Worm (Caenorhabditis elegans) whole organism, L4 larva: ENCODE data around the gene F14D7.8.

Experiments used
- D1046.2 ChIP-seq: fragments of 200-800 bp; sonication (Bioruptor generic); IDR thresholded peaks from 2 replicates; pipeline ENCODE4 v1.3.6; 2022; ENCODE audit warnings: missing genetic modification characterization, missing compliant biosample characterization
- T20F7.1 ChIP-seq: fragments of 200-800 bp; sonication (Bioruptor generic); optimal IDR thresholded peaks from 2 replicates; lab custom pipeline; 2018; ENCODE audit warnings: mild to moderate bottlenecking, missing genetic modification characterization, missing compliant biosample characterization
- Y5F2A.4 ChIP-seq: fragments of 200-800 bp; sonication (Bioruptor generic); optimal IDR thresholded peaks from 2 replicates; lab custom pipeline; 2018; ENCODE audit warnings: mild to moderate bottlenecking, missing genetic modification characterization, missing compliant biosample characterization
- Y75B8A.6 ChIP-seq: fragments of 200-800 bp; sonication (Bioruptor generic); IDR thresholded peaks from 2 replicates; pipeline ENCODE4 v1.3.6; 2022; ENCODE audit warnings: missing genetic modification reagents, missing genetic modification characterization, missing compliant biosample characterization
- ZK337.2 ChIP-seq: fragments of 200-800 bp; sonication (Bioruptor generic); IDR thresholded peaks from 2 replicates; pipeline ENCODE4 v1.3.6; 2022; ENCODE audit warnings: missing genetic modification reagents, missing genetic modification characterization, missing compliant biosample characterization
- ZK546.5 ChIP-seq, 2 experiments: sonication (generic microtip); optimal IDR thresholded peaks; 2 replicates each; lab custom pipeline; 2017; ENCODE audit warnings: missing biosample characterization in 2 of 2, missing genetic modification characterization in 2 of 2
- aha-1 ChIP-seq: fragments of 150-350 bp; peaks from one replicate; lab custom pipeline; 2014; ENCODE audit warnings: missing biosample characterization, missing genetic modification characterization
- ama-1 ChIP-seq: fragments of 150-350 bp; optimal IDR thresholded peaks from 2 replicates; lab custom pipeline; 2014; ENCODE audit warnings: inconsistent platforms, mixed read lengths
- arid-1 ChIP-seq: fragments of 200-800 bp; sonication (Bioruptor generic); conservative IDR thresholded peaks from 2 replicates; pipeline ENCODE4 v1.3.6; 2022; ENCODE audit warnings: missing genetic modification reagents, missing genetic modification characterization, missing compliant biosample characterization
- attf-4 ChIP-seq: sonication (generic microtip); optimal IDR thresholded peaks from 3 replicates; lab custom pipeline; 2017; ENCODE audit warnings: missing biosample characterization, missing genetic modification characterization
- ceh-82 ChIP-seq: sonication (generic microtip); optimal IDR thresholded peaks from 2 replicates; lab custom pipeline; 2017; ENCODE audit warnings: missing biosample characterization, missing genetic modification characterization
- cey-2 ChIP-seq: sonication (generic microtip); optimal IDR thresholded peaks from 3 replicates; lab custom pipeline; 2017; ENCODE audit warnings: missing genetic modification characterization, mild to moderate bottlenecking, missing compliant biosample characterization, antibody characterized with exemption, borderline replicate concordance; ENCODE audit not compliant: insufficient read depth
- duxl-1 ChIP-seq: sonication (generic microtip); optimal IDR thresholded peaks from 2 replicates; lab custom pipeline; 2016; ENCODE audit warnings: mild to moderate bottlenecking, missing genetic modification characterization, moderate library complexity, missing compliant biosample characterization; ENCODE audit not compliant: poor library complexity
- egl-27 ChIP-seq: sonication (generic microtip); optimal IDR thresholded peaks from 3 replicates; lab custom pipeline; 2017; ENCODE audit warnings: missing biosample characterization, missing genetic modification reagents, missing genetic modification characterization
- egl-43 ChIP-seq: fragments of 200-800 bp; sonication (Bioruptor generic); IDR thresholded peaks from 2 replicates; pipeline ENCODE4 v1.3.6; 2022; ENCODE audit warnings: missing genetic modification reagents, missing genetic modification characterization, missing compliant biosample characterization
- hlh-11 ChIP-seq: fragments of 200-800 bp; sonication (Bioruptor generic); optimal IDR thresholded peaks from 2 replicates; lab custom pipeline; 2018; ENCODE audit warnings: mild to moderate bottlenecking, missing genetic modification characterization, missing compliant biosample characterization
- hlh-30 ChIP-seq: sonication (generic microtip); optimal IDR thresholded peaks from 2 replicates; lab custom pipeline; 2017; ENCODE audit warnings: antibody characterized with exemption, mild to moderate bottlenecking, missing genetic modification characterization, missing compliant biosample characterization; ENCODE audit not compliant: insufficient read depth
- hmg-1.1 ChIP-seq: fragments of 200-800 bp; sonication (Bioruptor generic); IDR thresholded peaks from 2 replicates; pipeline ENCODE4 v1.3.6; 2022; ENCODE audit warnings: missing genetic modification reagents, missing genetic modification characterization, missing compliant biosample characterization
- lin-38 ChIP-seq: fragments of 200-800 bp; sonication (Bioruptor generic); IDR thresholded peaks from 2 replicates; pipeline ENCODE4 v1.3.6; 2022; ENCODE audit warnings: missing genetic modification reagents, missing genetic modification characterization, missing compliant biosample characterization
- lir-3 ChIP-seq: sonication (generic microtip); optimal IDR thresholded peaks from 2 replicates; lab custom pipeline; 2016; ENCODE audit warnings: mild to moderate bottlenecking, missing genetic modification characterization, missing compliant biosample characterization
- mep-1 ChIP-seq: fragments of 150-350 bp; sonication (generic microtip); optimal IDR thresholded peaks from 3 replicates; lab custom pipeline; 2014; ENCODE audit warnings: missing biosample characterization, missing genetic modification characterization
- mxl-3 ChIP-seq: fragments of 200-800 bp; sonication (Bioruptor generic); optimal IDR thresholded peaks from 2 replicates; lab custom pipeline; 2018; ENCODE audit warnings: mild to moderate bottlenecking, missing genetic modification characterization, missing compliant biosample characterization
- nhr-11 ChIP-seq: fragments of 150-350 bp; optimal IDR thresholded peaks from 2 replicates; lab custom pipeline; 2014; ENCODE audit warnings: missing biosample characterization, missing genetic modification characterization
- nhr-237 ChIP-seq: sonication (generic microtip); optimal IDR thresholded peaks from 2 replicates; lab custom pipeline; 2017; ENCODE audit warnings: missing biosample characterization, missing genetic modification characterization
- nhr-25 ChIP-seq: sonication (generic microtip); optimal IDR thresholded peaks from 2 replicates; lab custom pipeline; 2017; ENCODE audit warnings: missing genetic modification characterization, mild to moderate bottlenecking, missing compliant biosample characterization, antibody characterized with exemption, moderate library complexity, borderline replicate concordance; ENCODE audit not compliant: insufficient read depth
- nhr-42 ChIP-seq: fragments of 200-800 bp; sonication (Bioruptor generic); IDR thresholded peaks from 2 replicates; pipeline ENCODE4 v1.3.6; 2022; ENCODE audit warnings: missing genetic modification characterization, missing compliant biosample characterization
- nhr-6 ChIP-seq: fragments of 150-350 bp; optimal IDR thresholded peaks from 2 replicates; lab custom pipeline; 2014; ENCODE audit warnings: missing biosample characterization, missing genetic modification characterization
- pha-4 ChIP-seq, 2 experiments: fragments of 150-350 bp in 1 of 2; fragments of 200-800 bp in 1 of 2; sonication (Bioruptor generic) in 1 of 2; IDR thresholded peaks in 1 of 2; optimal IDR thresholded peaks in 1 of 2; 2 replicates each; pipeline versions ENCODE4 v1.3.6 to Lab custom; 2014 to 2022; ENCODE audit warnings: missing genetic modification characterization in 2 of 2, missing genetic modification reagents in 2 of 2, missing biosample characterization in 1 of 2, missing compliant biosample characterization in 1 of 2
- php-3 ChIP-seq: fragments of 200-800 bp; sonication (Bioruptor generic); IDR thresholded peaks from 2 replicates; pipeline ENCODE4 v1.3.6; 2022; ENCODE audit warnings: missing genetic modification reagents, missing genetic modification characterization, missing compliant biosample characterization
- rbr-2 ChIP-seq: sonication (generic microtip); optimal IDR thresholded peaks from 2 replicates; lab custom pipeline; 2016; ENCODE audit warnings: missing genotype, missing genetic modification characterization, missing compliant biosample characterization
- sdz-12 ChIP-seq: fragments of 200-800 bp; sonication (Bioruptor generic); optimal IDR thresholded peaks from 2 replicates; lab custom pipeline; 2018; ENCODE audit warnings: mild to moderate bottlenecking, missing genetic modification characterization, missing compliant biosample characterization
- spr-1 ChIP-seq: sonication (generic microtip); optimal IDR thresholded peaks from 2 replicates; lab custom pipeline; 2016; ENCODE audit warnings: mild to moderate bottlenecking, missing genetic modification characterization, missing compliant biosample characterization
- tra-1 ChIP-seq: fragments of 200-800 bp; sonication (Bioruptor generic); IDR thresholded peaks from 2 replicates; pipeline ENCODE4 v1.3.6; 2022; ENCODE audit warnings: missing genetic modification reagents, missing genetic modification characterization, missing compliant biosample characterization
- unc-130 ChIP-seq: sonication (generic microtip); optimal IDR thresholded peaks from 2 replicates; lab custom pipeline; 2016; ENCODE audit warnings: missing genetic modification reagents, missing genetic modification characterization, missing compliant biosample characterization
- unc-39 ChIP-seq: sonication (generic microtip); optimal IDR thresholded peaks from 2 replicates; lab custom pipeline; 2017; ENCODE audit warnings: missing biosample characterization, missing genetic modification characterization
- unc-62 ChIP-seq, 3 experiments: fragments of 150-350 bp in 1 of 3; sonication (generic microtip); optimal IDR thresholded peaks in 2 of 3; peaks in 1 of 3; 1 replicate in 1 of 3; 2 replicates in 2 of 3; lab custom pipeline; 2014 to 2017; ENCODE audit warnings: missing biosample characterization in 3 of 3, missing genetic modification characterization in 3 of 3, missing genetic modification reagents in 3 of 3, missing genotype in 1 of 3
- vab-7 ChIP-seq: fragments of 200-800 bp; sonication (Bioruptor generic); IDR thresholded peaks from 2 replicates; pipeline ENCODE4 v1.3.6; 2022; ENCODE audit warnings: missing genetic modification reagents, missing genetic modification characterization, missing compliant biosample characterization
- zfp-3 ChIP-seq: fragments of 200-800 bp; sonication (Bioruptor generic); conservative IDR thresholded peaks from 2 replicates; pipeline ENCODE4 v1.3.6; 2022; ENCODE audit warnings: missing genetic modification reagents, missing genetic modification characterization, missing compliant biosample characterization
- zip-11 ChIP-seq: fragments of 200-800 bp; sonication (Bioruptor generic); IDR thresholded peaks from 2 replicates; pipeline ENCODE4 v1.3.6; 2022; ENCODE audit warnings: missing genetic modification characterization, missing compliant biosample characterization
- zip-2 ChIP-seq: fragments of 150-350 bp; optimal IDR thresholded peaks from 2 replicates; lab custom pipeline; 2014; ENCODE audit warnings: missing biosample characterization, missing genetic modification characterization

The F14D7.8 gene

DNA sequence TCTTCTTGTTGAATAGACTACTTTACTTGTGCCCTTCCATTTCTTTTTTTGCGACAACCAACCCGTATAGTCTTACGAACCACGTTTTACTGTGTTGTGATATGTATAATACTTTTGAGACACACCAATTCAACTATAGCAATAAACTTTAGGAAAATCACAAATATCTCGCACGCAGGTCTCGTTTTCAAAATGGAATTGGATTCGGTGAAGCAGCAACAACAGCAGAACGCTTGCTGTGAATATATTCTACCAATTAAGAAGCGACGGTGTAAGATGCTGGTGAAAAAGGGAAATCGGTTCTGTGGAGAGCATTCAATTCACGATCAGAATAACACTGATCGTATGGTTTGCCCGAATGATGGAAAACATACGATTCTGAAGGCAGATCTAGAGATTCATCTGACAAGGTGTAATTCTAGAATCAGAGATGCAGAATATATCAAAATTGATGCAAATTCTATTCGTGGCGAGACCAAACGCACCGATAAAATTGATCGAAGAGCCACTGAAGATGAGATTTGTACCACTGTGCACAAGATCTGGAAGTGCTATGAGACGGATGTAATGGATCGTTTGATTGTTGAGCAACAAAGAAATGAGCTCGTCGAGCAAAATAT is 41.8 kb upstream of the F14D7.8 start, which contains the start of gene Y49A3A.3 (continued):
- TF ChIP-seq rbr-2 (no peak), T20F7.1 (GFP tag; lab: Kevin White, UChicago) (peak; percentile 60), Y5F2A.4 (GFP tag; lab: Kevin White, UChicago) (peak; percentile 62), pha-4 (GFP tag; IDR thresholded peaks at IDR 0.05; lab: Robert Waterston, UW) (peak; percentile 67), pha-4 (tag; optimal IDR thresholded peaks at IDR 0.05; lab: Kevin White, UChicago) (no peak), Y75B8A.6 (GFP tag; lab: Robert Waterston, UW) (no peak), sdz-12 (GFP tag; lab: Kevin White, UChicago) (peak; percentile 85), nhr-237 (tag; lab: Kevin White, UChicago) (peak; percentile 58), spr-1 (tag; lab: Kevin White, UChicago) (peak; percentile 65), zip-2 (tag; lab: Kevin White, UChicago) (no peak), nhr-6 (tag; lab: Kevin White, UChicago) (peak; percentile 56), php-3 (GFP tag; lab: Robert Waterston, UW) (no peak; the same call in 1 of the 2 replicates), D1046.2 (GFP tag; lab: Robert Waterston, UW) (0 out of 2 replicates have a peak, but pooled peaks have one; percentile 7), attf-4 (no peak), unc-62 (GFP tag; optimal IDR thresholded peaks at IDR 0.05 in 1 of 2; lab: Kevin White, UChicago) (peak in 1 of 2 experiments; percentile 94), unc-62 (tag; optimal IDR thresholded peaks at IDR 0.05; lab: Kevin White, UChicago) (no peak), lir-3 (tag; lab: Kevin White, UChicago) (no peak), ZK337.2 (GFP tag; lab: Robert Waterston, UW) (no peak), arid-1 (peak; percentile 58; the same call in 1 of the 2 replicates), aha-1 (tag; lab: Kevin White, UChicago) (peak; percentile 94), ama-1 (peak; percentile 80), ZK546.5 (tag; optimal IDR thresholded peaks at IDR 0.05; lab: Kevin White, UChicago) (peak in 1 of 2 experiments; percentile 2), zfp-3 (GFP tag; lab: Robert Waterston, UW) (peak; percentile 82; the same call in 1 of the 2 replicates), nhr-25 (peak; percentile 59), ceh-82 (tag; lab: Kevin White, UChicago) (no peak), mep-1 (tag; lab: Kevin White, UChicago) (peak; percentile 70), vab-7 (GFP tag; lab: Robert Waterston, UW) (peak; percentile 49; the same call in 1 of the 2 replicates), nhr-42 (GFP tag; lab: Robert Waterston, UW) (0 out of 2 replicates have a peak, but pooled peaks have one; percentile 27), zip-11 (0 out of 2 replicates have a peak, but pooled peaks have one; percentile 22), unc-39 (tag; lab: Kevin White, UChicago) (no peak), tra-1 (GFP tag; lab: Robert Waterston, UW) (no peak), mxl-3 (GFP tag; lab: Kevin White, UChicago) (peak; percentile 9), duxl-1 (tag; lab: Kevin White, UChicago) (peak; percentile 37), hlh-30 (tag; lab: Kevin White, UChicago) (no peak), egl-43 (GFP tag; lab: Robert Waterston, UW) (peak; percentile 69; the same call in 1 of the 2 replicates), lin-38 (GFP tag; lab: Robert Waterston, UW) (peak; percentile 66), egl-27 (tag; lab: Kevin White, UChicago) (no peak), hlh-11 (tag; lab: Kevin White, UChicago) (peak; percentile 55), hmg-1.1 (GFP tag; lab: Robert Waterston, UW) (peak; percentile 37; the same call in 1 of the 2 replicates), unc-130 (GFP tag; lab: Kevin White, UChicago) (no peak), nhr-11 (no peak), cey-2 (tag; lab: Kevin White, UChicago) (no peak)
